Worm (Caenorhabditis elegans): ENCODE data around the gene alh-2.

DNA sequence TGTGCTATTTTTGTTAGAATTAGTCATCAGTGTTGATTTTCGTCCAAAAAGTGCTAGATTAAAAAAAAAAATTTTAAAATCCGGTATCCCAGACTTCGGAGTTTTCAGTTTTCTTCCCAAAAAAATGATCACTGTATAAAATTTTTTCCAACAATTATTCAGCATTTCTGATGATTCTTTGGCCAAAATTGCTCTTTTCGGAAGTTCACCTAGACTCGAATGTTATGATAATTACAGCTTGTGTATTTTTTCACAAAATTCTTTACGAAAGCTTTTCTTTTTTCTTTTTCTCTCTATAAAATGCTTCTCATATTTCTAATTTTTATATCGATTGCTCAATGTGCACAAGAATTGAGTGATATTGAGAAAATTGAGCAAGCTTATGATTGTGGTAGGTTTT, 12.3 kb upstream of the alh-2 start, which contains the start of gene irld-17:
- TF ChIP-seq W03F9.2 (tag; optimal IDR thresholded peaks at IDR 0.05) = no peak
- TF ChIP-seq him-1 (tag; optimal IDR thresholded peaks at IDR 0.05) = no peak
